Worm (Caenorhabditis elegans) whole organism, L2 larva: ENCODE measurements around the gene T08B6.9.

Source experiments
- elt-3 ChIP-seq: sonication (generic microtip); optimal IDR thresholded peaks from 2 replicates; lab custom pipeline; 2017; ENCODE audit warnings: missing biosample characterization, missing genetic modification characterization
- lin-39 ChIP-seq: fragments of 150-350 bp; optimal IDR thresholded peaks from 2 replicates; lab custom pipeline; 2014; ENCODE audit warnings: missing biosample characterization, missing genetic modification reagents, missing genetic modification characterization
- nhr-23 ChIP-seq: fragments of 150-350 bp; optimal IDR thresholded peaks from 2 replicates; lab custom pipeline; 2014; ENCODE audit warnings: missing biosample characterization, missing genetic modification reagents, missing genetic modification characterization
- snpc-4 ChIP-seq: fragments of 150-350 bp; optimal IDR thresholded peaks from 2 replicates; lab custom pipeline; 2014; ENCODE audit warnings: missing biosample characterization, missing genetic modification characterization

DNA sequence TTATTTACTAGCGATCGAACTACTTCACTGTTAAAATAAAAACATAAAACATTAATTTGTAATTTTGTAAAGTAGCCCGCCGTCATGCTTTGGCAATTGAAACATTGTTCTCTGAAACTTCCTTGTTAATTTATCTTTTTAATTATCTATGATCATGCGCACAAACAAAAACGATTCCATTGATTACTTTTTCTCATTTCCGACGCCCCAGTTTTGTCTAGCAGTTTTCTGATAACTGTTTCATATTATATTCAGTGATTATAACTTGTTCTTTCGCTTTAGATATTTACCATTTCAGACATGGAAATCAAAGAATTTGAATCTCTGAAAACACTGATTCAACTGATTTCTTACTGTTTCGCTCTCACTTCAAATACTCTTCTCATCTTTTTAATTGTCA is 13.5 kb upstream of the T08B6.9 start, which contains the start of gene str-170:
- TF ChIP-seq snpc-4 (tag; lab: Kevin White, UChicago) (no peak), elt-3 (no peak), lin-39 (tag; lab: Kevin White, UChicago) (no peak), nhr-23 (tag; lab: Kevin White, UChicago) (no peak)
